Worm (Caenorhabditis elegans) whole organism, midembryonic: ENCODE data around the gene C46H3.1.

Experiments used
- T22C8.4 ChIP-seq: fragments of 200-800 bp; sonication (Bioruptor generic); IDR thresholded peaks from 2 replicates; pipeline ENCODE4 v1.3.6; 2022; ENCODE audit warnings: missing genetic modification characterization, missing compliant biosample characterization
- cog-1 ChIP-seq: sonication (generic microtip); optimal IDR thresholded peaks from 2 replicates; lab custom pipeline; 2016; ENCODE audit warnings: missing genetic modification characterization, missing compliant biosample characterization
- flt-1 ChIP-seq: fragments of 200-800 bp; sonication (Bioruptor generic); IDR thresholded peaks from 2 replicates; pipeline ENCODE4 v1.3.6; 2022; ENCODE audit warnings: missing genetic modification characterization, missing compliant biosample characterization
- klf-2 ChIP-seq: fragments of 200-800 bp; sonication (Bioruptor generic); conservative IDR thresholded peaks from 2 replicates; pipeline ENCODE4 v1.3.6; 2022; ENCODE audit warnings: missing genetic modification reagents, missing genetic modification characterization, missing compliant biosample characterization
- med-1 ChIP-seq: sonication (generic microtip); optimal IDR thresholded peaks from 2 replicates; lab custom pipeline; 2017; ENCODE audit warnings: missing genetic modification characterization, mild to moderate bottlenecking, missing compliant biosample characterization, antibody characterized with exemption, missing genetic modification reagents; ENCODE audit not compliant: insufficient read depth
- ref-1 ChIP-seq: fragments of 200-800 bp; sonication (Bioruptor generic); conservative IDR thresholded peaks from 2 replicates; pipeline ENCODE4 v1.3.6; 2022; ENCODE audit warnings: missing genetic modification reagents, missing genetic modification characterization, missing compliant biosample characterization
- tab-1 ChIP-seq: fragments of 200-800 bp; sonication (Bioruptor generic); IDR thresholded peaks from 2 replicates; pipeline ENCODE4 v1.3.6; 2022; ENCODE audit warnings: missing genetic modification characterization, missing compliant biosample characterization
- ztf-23 ChIP-seq: fragments of 200-800 bp; sonication (Bioruptor generic); IDR thresholded peaks from 2 replicates; pipeline ENCODE4 v1.3.6; 2022; ENCODE audit warnings: missing genetic modification reagents, missing genetic modification characterization, missing compliant biosample characterization
- ztf-29 ChIP-seq: fragments of 200-800 bp; sonication (Bioruptor generic); IDR thresholded peaks from 2 replicates; pipeline ENCODE4 v1.3.6; 2022; ENCODE audit warnings: missing genetic modification reagents, missing genetic modification characterization, missing compliant biosample characterization

DNA sequence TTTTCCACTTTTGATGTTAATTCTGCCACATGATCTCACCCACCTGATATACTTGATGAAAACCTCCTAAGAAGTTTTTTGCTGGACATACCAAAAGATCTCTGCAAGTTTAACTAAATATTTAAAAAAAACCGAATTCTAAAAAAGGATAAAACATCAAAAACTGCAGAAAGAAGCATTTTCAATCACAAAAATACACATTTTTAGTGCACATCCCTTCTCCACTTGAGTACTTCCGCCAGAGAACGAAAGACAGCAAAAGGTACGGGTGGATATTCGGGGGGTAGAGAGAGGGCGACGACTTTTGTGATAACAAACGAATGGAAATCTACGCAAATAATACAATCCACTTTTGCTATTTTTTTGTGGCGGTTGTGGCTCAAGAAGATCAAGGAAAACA is 21.5 kb downstream of the C46H3.1 start, which contains the start of gene C46H3.2:
- no peak for TF ChIP-seq tab-1
- TF ChIP-seq ztf-29 (GFP tag; lab: Robert Waterston, UW) = no peak
- TF ChIP-seq ztf-23 (GFP tag; lab: Robert Waterston, UW) = no peak
- no peak for TF ChIP-seq flt-1 (GFP tag; lab: Robert Waterston, UW)
- no peak for TF ChIP-seq klf-2 (GFP tag; lab: Robert Waterston, UW)
- TF ChIP-seq cog-1 (tag; lab: Kevin White, UChicago) = no peak
- no peak for TF ChIP-seq ref-1 (GFP tag; lab: Robert Waterston, UW)
- no peak for TF ChIP-seq med-1
- no peak for TF ChIP-seq T22C8.4
